Worm (Caenorhabditis elegans) whole organism, midembryonic: ENCODE results near the gene F56A8.8.

Source experiments
- T22C8.4 ChIP-seq: fragments of 200-800 bp; sonication (Bioruptor generic); IDR thresholded peaks from 2 replicates; pipeline ENCODE4 v1.3.6; 2022; ENCODE audit warnings: missing genetic modification characterization, missing compliant biosample characterization
- cog-1 ChIP-seq: sonication (generic microtip); optimal IDR thresholded peaks from 2 replicates; lab custom pipeline; 2016; ENCODE audit warnings: missing genetic modification characterization, missing compliant biosample characterization
- flt-1 ChIP-seq: fragments of 200-800 bp; sonication (Bioruptor generic); IDR thresholded peaks from 2 replicates; pipeline ENCODE4 v1.3.6; 2022; ENCODE audit warnings: missing genetic modification characterization, missing compliant biosample characterization
- klf-2 ChIP-seq: fragments of 200-800 bp; sonication (Bioruptor generic); conservative IDR thresholded peaks from 2 replicates; pipeline ENCODE4 v1.3.6; 2022; ENCODE audit warnings: missing genetic modification reagents, missing genetic modification characterization, missing compliant biosample characterization
- ztf-23 ChIP-seq: fragments of 200-800 bp; sonication (Bioruptor generic); IDR thresholded peaks from 2 replicates; pipeline ENCODE4 v1.3.6; 2022; ENCODE audit warnings: missing genetic modification reagents, missing genetic modification characterization, missing compliant biosample characterization

- no peak for TF ChIP-seq ztf-23 (GFP tag; lab: Robert Waterston, UW)
- TF ChIP-seq flt-1 (GFP tag; lab: Robert Waterston, UW), result no peak
- no peak for TF ChIP-seq T22C8.4 (GFP tag; lab: Robert Waterston, UW)
- no peak for TF ChIP-seq klf-2 (GFP tag; lab: Robert Waterston, UW)
- TF ChIP-seq cog-1, result no peak
Observed at ce11 chrIII:13314636-13315035, 29.1 kb downstream of the F56A8.8 start.
